Worm (Caenorhabditis elegans) whole organism, young adult: ENCODE measurements around the gene set-11.

ENCODE experiments used
- B0261.1 ChIP-seq: sonication (generic microtip); optimal IDR thresholded peaks from 2 replicates; lab custom pipeline; 2016; ENCODE audit warnings: mild to moderate bottlenecking, missing genetic modification characterization, moderate library complexity, missing compliant biosample characterization
- B0336.3 ChIP-seq: fragments of 200-800 bp; sonication (Bioruptor generic); IDR thresholded peaks from 2 replicates; pipeline ENCODE4 v1.3.6; 2022; ENCODE audit warnings: missing genetic modification characterization, missing compliant biosample characterization
- D2030.7 ChIP-seq: fragments of 200-800 bp; sonication (Bioruptor generic); IDR thresholded peaks from 2 replicates; pipeline ENCODE4 v1.3.6; 2022; ENCODE audit warnings: missing genetic modification reagents, missing genetic modification characterization, missing compliant biosample characterization
- F55B11.4 ChIP-seq: sonication (generic microtip); optimal IDR thresholded peaks from 2 replicates; lab custom pipeline; 2016; ENCODE audit warnings: missing compliant biosample characterization, missing genetic modification characterization, borderline replicate concordance; ENCODE audit not compliant: insufficient read depth
- F57C9.4 ChIP-seq: sonication (generic microtip); optimal IDR thresholded peaks from 2 replicates; lab custom pipeline; 2017; ENCODE audit warnings: mild to moderate bottlenecking, missing genetic modification characterization, missing compliant biosample characterization
- T26A5.8 ChIP-seq: sonication (generic microtip); optimal IDR thresholded peaks from 2 replicates; lab custom pipeline; 2016; ENCODE audit warnings: missing genetic modification characterization, missing compliant biosample characterization
- Y56A3A.18 ChIP-seq: fragments of 200-800 bp; sonication (Bioruptor generic); IDR thresholded peaks from 2 replicates; pipeline ENCODE4 v1.3.6; 2022; ENCODE audit warnings: missing genetic modification reagents, missing genetic modification characterization, missing compliant biosample characterization
- bed-1 ChIP-seq: fragments of 200-800 bp; sonication (Bioruptor generic); IDR thresholded peaks from 2 replicates; pipeline ENCODE4 v1.3.6; 2022; ENCODE audit warnings: missing genetic modification reagents, missing genetic modification characterization, missing compliant biosample characterization
- cebp-2 ChIP-seq: fragments of 200-800 bp; sonication (Bioruptor generic); IDR thresholded peaks from 2 replicates; pipeline ENCODE4 v1.3.6; 2022; ENCODE audit warnings: missing genetic modification characterization, missing compliant biosample characterization
- ceh-100 ChIP-seq: fragments of 200-800 bp; sonication (Bioruptor generic); IDR thresholded peaks from 2 replicates; pipeline ENCODE4 v1.3.6; 2022; ENCODE audit warnings: missing genetic modification reagents, missing genetic modification characterization, missing compliant biosample characterization
- ceh-40 ChIP-seq: fragments of 200-800 bp; sonication (Bioruptor generic); IDR thresholded peaks from 2 replicates; pipeline ENCODE4 v1.3.6; 2022; ENCODE audit warnings: missing genetic modification characterization, missing compliant biosample characterization
- ceh-91 ChIP-seq: fragments of 200-800 bp; sonication (Bioruptor generic); IDR thresholded peaks from 2 replicates; pipeline ENCODE4 v1.3.6; 2022; ENCODE audit warnings: missing genetic modification reagents, missing genetic modification characterization, missing compliant biosample characterization
- dpff-1 ChIP-seq: sonication (generic microtip); optimal IDR thresholded peaks from 2 replicates; lab custom pipeline; 2017; ENCODE audit warnings: mild to moderate bottlenecking, missing genetic modification characterization, missing compliant biosample characterization
- dpl-1 ChIP-seq: fragments of 150-350 bp; optimal IDR thresholded peaks from 2 replicates; lab custom pipeline; 2014; ENCODE audit warnings: missing biosample characterization, missing genetic modification reagents, missing genetic modification characterization
- efl-1 ChIP-seq: fragments of 150-350 bp; optimal IDR thresholded peaks from 2 replicates; lab custom pipeline; 2014; ENCODE audit warnings: missing biosample characterization, missing genetic modification reagents, missing genetic modification characterization
- egrh-3 ChIP-seq: fragments of 200-800 bp; sonication (Bioruptor generic); IDR thresholded peaks from 2 replicates; pipeline ENCODE4 v1.3.6; 2022; ENCODE audit warnings: missing genetic modification reagents, missing genetic modification characterization, missing compliant biosample characterization
- hmg-1.2 ChIP-seq: fragments of 200-800 bp; sonication (Bioruptor generic); IDR thresholded peaks from 2 replicates; pipeline ENCODE4 v1.3.6; 2022; ENCODE audit warnings: missing genetic modification reagents, missing genetic modification characterization, missing compliant biosample characterization
- hmg-20 ChIP-seq: fragments of 200-800 bp; sonication (Bioruptor generic); IDR thresholded peaks from 2 replicates; pipeline ENCODE4 v1.3.6; 2022; ENCODE audit warnings: missing genetic modification reagents, missing genetic modification characterization, missing compliant biosample characterization
- hsf-1 ChIP-seq: fragments of 200-800 bp; sonication (Bioruptor generic); IDR thresholded peaks from 2 replicates; pipeline ENCODE4 v1.3.6; 2022; ENCODE audit warnings: missing genetic modification reagents, missing genetic modification characterization, missing compliant biosample characterization
- lin-26 ChIP-seq: fragments of 200-800 bp; sonication (Bioruptor generic); IDR thresholded peaks from 2 replicates; pipeline ENCODE4 v1.3.6; 2022; ENCODE audit warnings: missing genetic modification reagents, missing genetic modification characterization, missing compliant biosample characterization
- lin-54 ChIP-seq: fragments of 200-800 bp; sonication (Bioruptor generic); optimal IDR thresholded peaks from 2 replicates; lab custom pipeline; 2018; ENCODE audit warnings: mild to moderate bottlenecking, missing genetic modification characterization, missing compliant biosample characterization
- lsl-1 ChIP-seq: fragments of 200-800 bp; sonication (Bioruptor generic); optimal IDR thresholded peaks from 2 replicates; lab custom pipeline; 2018; ENCODE audit warnings: mild to moderate bottlenecking, missing genetic modification characterization, moderate library complexity, missing compliant biosample characterization
- lsy-27 ChIP-seq: sonication (generic microtip); optimal IDR thresholded peaks from 2 replicates; lab custom pipeline; 2017; ENCODE audit warnings: missing genetic modification characterization, mild to moderate bottlenecking, missing compliant biosample characterization, antibody characterized with exemption, missing genotype, borderline replicate concordance; ENCODE audit not compliant: insufficient read depth
- madf-6 ChIP-seq: fragments of 200-800 bp; sonication (Bioruptor generic); IDR thresholded peaks from 2 replicates; pipeline ENCODE4 v1.3.6; 2022; ENCODE audit warnings: missing genetic modification reagents, missing genetic modification characterization, missing compliant biosample characterization
- mes-4 ChIP-seq: sonication (generic microtip); optimal IDR thresholded peaks from 2 replicates; lab custom pipeline; 2016; ENCODE audit warnings: missing genotype, missing genetic modification characterization, missing compliant biosample characterization
- mxl-1 ChIP-seq: sonication (generic microtip); optimal IDR thresholded peaks from 2 replicates; lab custom pipeline; 2016; ENCODE audit warnings: missing genetic modification characterization, missing compliant biosample characterization
- nfyb-1 ChIP-seq: fragments of 200-800 bp; sonication (Bioruptor generic); IDR thresholded peaks from 2 replicates; pipeline ENCODE4 v1.3.6; 2022; ENCODE audit warnings: missing genetic modification reagents, missing genetic modification characterization, missing compliant biosample characterization
- nhr-120 ChIP-seq: fragments of 200-800 bp; sonication (Bioruptor generic); IDR thresholded peaks from 2 replicates; pipeline ENCODE4 v1.3.6; 2022; ENCODE audit warnings: missing genetic modification characterization, missing compliant biosample characterization
- nhr-179 ChIP-seq: sonication (generic microtip); optimal IDR thresholded peaks from 2 replicates; lab custom pipeline; 2016; ENCODE audit warnings: mild to moderate bottlenecking, missing genetic modification characterization, missing compliant biosample characterization
- nhr-27 ChIP-seq: fragments of 200-800 bp; sonication (Bioruptor generic); optimal IDR thresholded peaks from 2 replicates; lab custom pipeline; 2018; ENCODE audit warnings: mild to moderate bottlenecking, missing genetic modification characterization, moderate library complexity, missing compliant biosample characterization
- pbrm-1 ChIP-seq: fragments of 200-800 bp; sonication (Bioruptor generic); IDR thresholded peaks from 2 replicates; pipeline ENCODE4 v1.3.6; 2022; ENCODE audit warnings: missing genetic modification reagents, missing genetic modification characterization, missing compliant biosample characterization
- rpc-1 ChIP-seq, 2 experiments: fragments of 150-350 bp in 1 of 2; sonication (generic microtip) in 1 of 2; optimal IDR thresholded peaks; 2 replicates each; lab custom pipeline; 2014 to 2018; ENCODE audit warnings: missing biosample characterization in 1 of 2, missing genetic modification characterization in 1 of 2, missing genetic modification reagents in 1 of 2, missing genotype in 1 of 2
- snpc-1.3 ChIP-seq: sonication (generic microtip); optimal IDR thresholded peaks from 2 replicates; lab custom pipeline; 2017; ENCODE audit warnings: missing genetic modification characterization, mild to moderate bottlenecking, missing compliant biosample characterization, antibody characterized with exemption, moderate library complexity, missing genotype, missing genetic modification reagents; ENCODE audit not compliant: insufficient read depth
- snpc-4 ChIP-seq, 5 experiments: fragments of 150-350 bp in 1 of 5; sonication (generic microtip) in 4 of 5; optimal IDR thresholded peaks; 2 replicates each; lab custom pipeline; 2014 to 2018; ENCODE audit warnings: missing genetic modification characterization in 5 of 5, missing biosample characterization in 3 of 5, antibody characterized with exemption in 2 of 5, mild to moderate bottlenecking in 2 of 5, missing compliant biosample characterization in 2 of 5, missing genotype in 2 of 5, moderate library complexity in 2 of 5, missing genetic modification reagents in 1 of 5
- somi-1 ChIP-seq: fragments of 200-800 bp; sonication (Bioruptor generic); optimal IDR thresholded peaks from 2 replicates; lab custom pipeline; 2018; ENCODE audit warnings: mild to moderate bottlenecking, missing genetic modification characterization, missing compliant biosample characterization
- sptf-2 ChIP-seq: fragments of 200-800 bp; sonication (Bioruptor generic); optimal IDR thresholded peaks from 2 replicates; lab custom pipeline; 2018; ENCODE audit warnings: mild to moderate bottlenecking, missing genetic modification characterization, missing compliant biosample characterization
- tbp1 ChIP-seq: fragments of 200-800 bp; sonication (Bioruptor generic); optimal IDR thresholded peaks from 2 replicates; lab custom pipeline; 2018; ENCODE audit warnings: mild to moderate bottlenecking, missing genetic modification characterization, missing compliant biosample characterization
- zfh-2 ChIP-seq: fragments of 200-800 bp; sonication (Bioruptor generic); conservative IDR thresholded peaks from 2 replicates; pipeline ENCODE4 v1.3.6; 2022; ENCODE audit warnings: missing genetic modification reagents, missing genetic modification characterization, missing compliant biosample characterization
- ztf-18 ChIP-seq: sonication (generic microtip); optimal IDR thresholded peaks from 2 replicates; lab custom pipeline; 2016; ENCODE audit warnings: missing genotype, mild to moderate bottlenecking, missing genetic modification characterization, missing compliant biosample characterization
- ztf-25 ChIP-seq: fragments of 200-800 bp; sonication (Bioruptor generic); IDR thresholded peaks from 2 replicates; pipeline ENCODE4 v1.3.6; 2022; ENCODE audit warnings: missing genetic modification reagents, missing genetic modification characterization, missing compliant biosample characterization
- ztf-26 ChIP-seq: sonication (generic microtip); optimal IDR thresholded peaks from 2 replicates; lab custom pipeline; 2017; ENCODE audit warnings: missing genetic modification characterization, missing compliant biosample characterization

set-11 gene

DNA sequence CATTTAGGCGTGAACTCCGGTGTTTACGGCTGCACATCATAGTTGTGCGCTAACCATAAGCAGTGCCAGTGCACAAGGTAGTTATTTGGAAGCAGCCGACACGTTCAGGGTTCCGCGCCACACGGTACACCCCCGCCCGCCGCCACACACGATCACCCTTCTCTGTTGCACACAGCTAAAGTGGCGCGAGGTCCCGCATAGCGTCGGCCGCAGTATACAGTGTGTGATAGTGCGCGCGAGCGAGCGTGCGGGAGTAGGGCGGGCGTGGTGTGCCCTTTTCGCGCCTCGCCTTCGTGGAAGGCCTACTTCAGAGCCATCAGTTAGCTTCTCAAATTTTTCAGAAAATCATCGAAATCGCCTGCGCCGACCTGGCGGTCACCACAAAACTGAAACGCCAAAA, 44.6 kb upstream of the set-11 start:
- no peak for TF ChIP-seq B0336.3 (GFP tag; lab: Robert Waterston, UW)
- peak; percentile 70 for TF ChIP-seq zfh-2
- TF ChIP-seq rpc-1 (optimal IDR thresholded peaks at IDR 0.05; lab: Kevin White, UChicago), result no peak
- no peak for TF ChIP-seq rpc-1 (tag; optimal IDR thresholded peaks at IDR 0.05; lab: Kevin White, UChicago)
- no peak for TF ChIP-seq nhr-27
- TF ChIP-seq D2030.7 (GFP tag; lab: Robert Waterston, UW), result 0 out of 2 replicates have a peak, but pooled peaks have one; percentile 22
- no peak for TF ChIP-seq T26A5.8
- no peak for TF ChIP-seq hmg-1.2 (GFP tag; lab: Robert Waterston, UW)
- no peak for TF ChIP-seq lsy-27 (tag; lab: Kevin White, UChicago)
- no peak for TF ChIP-seq ceh-100
- no peak for TF ChIP-seq mxl-1 (tag; lab: Kevin White, UChicago)
- TF ChIP-seq F57C9.4, result no peak
- no peak for TF ChIP-seq madf-6 (GFP tag; lab: Robert Waterston, UW)
- no peak for TF ChIP-seq ceh-91 (GFP tag; lab: Robert Waterston, UW)
- TF ChIP-seq snpc-4 (GFP tag; optimal IDR thresholded peaks at IDR 0.05; lab: Kevin White, UChicago), result no peak
- peak in 2 of 4 experiments; percentile 30 to 66 for TF ChIP-seq snpc-4 (tag; optimal IDR thresholded peaks at IDR 0.05; lab: Kevin White, UChicago)
- no peak for TF ChIP-seq dpff-1 (tag; lab: Kevin White, UChicago)
- TF ChIP-seq egrh-3 (GFP tag; lab: Robert Waterston, UW), result peak; percentile 50
- TF ChIP-seq pbrm-1 (GFP tag; lab: Robert Waterston, UW), result no peak
- TF ChIP-seq lin-26 (GFP tag; lab: Robert Waterston, UW), result no peak
- TF ChIP-seq sptf-2, result peak; percentile 14
- no peak for TF ChIP-seq nhr-179 (tag; lab: Kevin White, UChicago)
- no peak for TF ChIP-seq B0261.1 (tag; lab: Kevin White, UChicago)

DNA sequence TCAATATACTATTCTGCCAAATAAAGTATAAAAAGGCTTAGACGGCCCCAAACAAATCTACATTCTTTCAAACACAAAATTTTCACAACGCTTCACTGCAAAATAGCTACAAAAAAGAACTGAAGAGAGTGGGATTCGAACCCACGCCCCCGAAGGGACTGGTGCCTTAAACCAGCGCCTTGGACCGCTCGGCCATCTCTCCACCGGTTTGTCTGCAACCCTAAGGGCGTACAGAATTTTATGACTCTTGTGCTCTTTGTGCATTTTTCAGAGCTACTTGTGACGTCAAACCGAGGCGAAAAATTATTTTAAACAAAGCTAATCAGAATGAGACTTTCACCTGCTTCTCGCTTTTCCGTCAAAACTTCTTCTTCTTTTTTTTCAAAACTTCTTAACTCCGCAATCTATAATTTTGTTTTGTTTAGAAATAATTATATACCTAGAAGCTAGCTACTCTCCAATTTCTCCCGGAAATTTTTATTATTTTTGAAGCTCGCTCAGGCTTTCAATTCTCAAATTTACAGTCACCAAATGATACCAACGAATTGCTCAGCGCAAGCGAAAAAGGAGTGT, 43.9 kb upstream of the set-11 start, which contains the start of gene T05A8.8:
Gene T05A8.8 (plus strand): TSS at position 523 of the 573 bp plus-strand sequence.
- peak; percentile 50; the same call in 1 of the 2 replicates for TF ChIP-seq lin-26 (GFP tag; lab: Robert Waterston, UW)
- peak; percentile 32; the same call in 1 of the 2 replicates for TF ChIP-seq madf-6 (GFP tag; lab: Robert Waterston, UW)
- no peak for TF ChIP-seq bed-1
- TF ChIP-seq D2030.7 (GFP tag; lab: Robert Waterston, UW), result peak; percentile 45
- no peak for TF ChIP-seq dpl-1 (GFP tag; lab: Kevin White, UChicago)
- 0 out of 2 replicates have a peak, but pooled peaks have one; percentile 15 for TF ChIP-seq hsf-1 (GFP tag; lab: Robert Waterston, UW)
- TF ChIP-seq hmg-1.2 (GFP tag; lab: Robert Waterston, UW), result peak; percentile 23; the same call in 1 of the 2 replicates
- TF ChIP-seq rpc-1 (optimal IDR thresholded peaks at IDR 0.05; lab: Kevin White, UChicago), result peak; percentile 48
- TF ChIP-seq rpc-1 (tag; optimal IDR thresholded peaks at IDR 0.05; lab: Kevin White, UChicago), result peak; percentile 74
- no peak for TF ChIP-seq cebp-2 (GFP tag; lab: Robert Waterston, UW)
- no peak for TF ChIP-seq hmg-20 (GFP tag; lab: Robert Waterston, UW)
- TF ChIP-seq nhr-120 (GFP tag; lab: Robert Waterston, UW), result 0 out of 2 replicates have a peak, but pooled peaks have one; percentile 40
- TF ChIP-seq nfyb-1 (GFP tag; lab: Robert Waterston, UW), result 0 out of 2 replicates have a peak, but pooled peaks have one; percentile 14
- peak; percentile 86 for TF ChIP-seq tbp1

DNA sequence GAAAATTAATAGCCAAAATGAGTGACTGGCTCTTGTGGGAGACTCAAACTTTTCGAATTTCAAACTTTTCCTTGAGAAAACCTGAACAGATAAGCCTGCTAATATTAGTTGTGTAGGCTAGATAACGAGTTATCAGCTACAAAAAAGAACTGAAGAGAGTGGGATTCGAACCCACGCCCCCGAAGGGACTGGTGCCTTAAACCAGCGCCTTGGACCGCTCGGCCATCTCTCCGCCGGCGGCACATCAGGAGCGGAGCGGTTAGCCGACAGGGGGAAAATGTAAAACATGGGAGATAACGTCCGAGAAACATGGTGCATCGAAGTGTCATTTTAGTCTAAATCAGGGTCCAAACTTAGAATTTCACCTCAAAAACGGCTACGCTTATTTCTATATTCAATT, 43.3 kb upstream of the set-11 start:
- TF ChIP-seq rpc-1 (optimal IDR thresholded peaks at IDR 0.05; lab: Kevin White, UChicago) (peak; percentile 50), rpc-1 (tag; optimal IDR thresholded peaks at IDR 0.05; lab: Kevin White, UChicago) (peak; percentile 75), mes-4 (no peak), D2030.7 (GFP tag; lab: Robert Waterston, UW) (peak; percentile 68), lsl-1 (GFP tag; lab: Kevin White, UChicago) (peak; percentile 5), ztf-25 (GFP tag; lab: Robert Waterston, UW) (peak; percentile 62; the same call in 1 of the 2 replicates), ceh-40 (0 out of 2 replicates have a peak, but pooled peaks have one; percentile 42), Y56A3A.18 (peak; percentile 39; the same call in 1 of the 2 replicates), snpc-1.3 (no peak), lin-54 (GFP tag; lab: Kevin White, UChicago) (peak; percentile 13), nhr-179 (tag; lab: Kevin White, UChicago) (no peak), hmg-1.2 (GFP tag; lab: Robert Waterston, UW) (peak; percentile 55), ztf-18 (tag; lab: Kevin White, UChicago) (peak; percentile 14), efl-1 (GFP tag; lab: Kevin White, UChicago) (no peak), zfh-2 (peak; percentile 43), somi-1 (GFP tag; lab: Kevin White, UChicago) (no peak), F55B11.4 (tag; lab: Kevin White, UChicago) (no peak), hmg-20 (GFP tag; lab: Robert Waterston, UW) (peak; percentile 46; the same call in 1 of the 2 replicates), tbp1 (peak; percentile 86), snpc-4 (GFP tag; optimal IDR thresholded peaks at IDR 0.05; lab: Kevin White, UChicago) (no peak), snpc-4 (tag; optimal IDR thresholded peaks at IDR 0.05; lab: Kevin White, UChicago) (peak in 2 of 4 experiments; percentile 2 to 20), ztf-26 (tag; lab: Kevin White, UChicago) (no peak)
